Fruit fly (Drosophila melanogaster) whole organism, adult: Measurements from ENCODE around the gene Ent2.

Experiments used
- CG11617 ChIP-seq: fragments of 200-800 bp; sonication (Bioruptor generic); optimal IDR thresholded peaks from 2 replicates; lab custom pipeline; 2017; ENCODE audit warnings: mild to moderate bottlenecking, missing biosample characterization, missing genetic modification reagents, missing genetic modification characterization
- CG12768 ChIP-seq: fragments of 200-800 bp; sonication (Bioruptor generic); optimal IDR thresholded peaks from 2 replicates; lab custom pipeline; 2017; ENCODE audit warnings: missing biosample characterization, missing genetic modification characterization, mild to moderate bottlenecking, moderate library complexity, missing genetic modification reagents
- CG14711 ChIP-seq: fragments of 200-800 bp; sonication (Bioruptor generic); optimal IDR thresholded peaks from 2 replicates; lab custom pipeline; 2018; ENCODE audit warnings: missing biosample characterization, mild to moderate bottlenecking, missing genetic modification characterization, moderate library complexity
- CG1620 ChIP-seq: fragments of 200-800 bp; sonication (Bioruptor generic); optimal IDR thresholded peaks from 2 replicates; lab custom pipeline; 2016; ENCODE audit warnings: missing biosample characterization, missing genetic modification characterization
- Clk ChIP-seq: fragments of 200-800 bp; sonication (Bioruptor generic); optimal IDR thresholded peaks from 2 replicates; lab custom pipeline; 2017; ENCODE audit warnings: missing biosample characterization, missing genetic modification characterization
- Crg-1 ChIP-seq: fragments of 200-800 bp; sonication (Bioruptor generic); optimal IDR thresholded peaks from 2 replicates; lab custom pipeline; 2016; ENCODE audit warnings: missing biosample characterization, missing genetic modification characterization
- Mnt ChIP-seq: fragments of 200-800 bp; sonication (Bioruptor generic); optimal IDR thresholded peaks from 2 replicates; lab custom pipeline; 2016; ENCODE audit warnings: missing biosample characterization, mild to moderate bottlenecking, missing genetic modification characterization
- bab1 ChIP-seq: fragments of 200-800 bp; sonication (Bioruptor generic); optimal IDR thresholded peaks from 3 replicates; lab custom pipeline; 2019; ENCODE audit warnings: missing biosample characterization, mild to moderate bottlenecking, missing genetic modification characterization, moderate library complexity
- cic ChIP-seq: fragments of 200-800 bp; sonication (Bioruptor generic); optimal IDR thresholded peaks from 2 replicates; lab custom pipeline; 2017; ENCODE audit warnings: missing biosample characterization, mild to moderate bottlenecking, missing genetic modification characterization, moderate library complexity
- kay ChIP-seq: fragments of 200-800 bp; sonication (Bioruptor generic); peaks from one replicate; lab custom pipeline; 2016; ENCODE audit warnings: missing biosample characterization, missing genetic modification characterization, borderline replicate concordance
- ovo ChIP-seq: fragments of 200-800 bp; sonication (Bioruptor generic); optimal IDR thresholded peaks from 2 replicates; lab custom pipeline; 2016; ENCODE audit warnings: missing biosample characterization, missing genetic modification characterization
- tj ChIP-seq: fragments of 200-800 bp; sonication (Bioruptor generic); optimal IDR thresholded peaks from 3 replicates; lab custom pipeline; 2017; ENCODE audit warnings: missing biosample characterization, mild to moderate bottlenecking, missing genetic modification characterization, moderate library complexity
- toe ChIP-seq: fragments of 200-800 bp; sonication (Bioruptor generic); optimal IDR thresholded peaks from 2 replicates; lab custom pipeline; 2016; ENCODE audit warnings: missing biosample characterization, missing genetic modification characterization

dm6 chr2L:6564955-6565354 is 2.8 kb downstream of the Ent2 start:
- TF ChIP-seq CG11617 (GFP tag; lab: Kevin White, UChicago) (no peak), Clk (GFP tag; lab: Kevin White, UChicago) (no peak), bab1 (no peak), Mnt (no peak), tj (no peak), CG1620 (no peak), cic (GFP tag; lab: Kevin White, UChicago) (no peak), kay (no peak), CG12768 (GFP tag; lab: Kevin White, UChicago) (no peak), ovo (GFP tag; lab: Kevin White, UChicago) (no peak), CG14711 (no peak), Crg-1 (no peak), toe (GFP tag; lab: Kevin White, UChicago) (no peak)
